Worm (Caenorhabditis elegans) whole organism, L1 larva: ENCODE results near the gene ora-1.
A peak's percentile ranks its signal among the peaks of the same experiment; 100 is the strongest.

Experiments
- C16A3.4 ChIP-seq: fragments of 150-350 bp; optimal IDR thresholded peaks from 2 replicates; lab custom pipeline; 2014; ENCODE audit warnings: missing biosample characterization, missing genetic modification characterization
- Y116A8C.19 ChIP-seq: sonication (generic microtip); optimal IDR thresholded peaks from 2 replicates; lab custom pipeline; 2016; ENCODE audit warnings: missing compliant biosample characterization, missing genetic modification characterization, borderline replicate concordance
- aha-1 ChIP-seq: fragments of 150-350 bp; optimal IDR thresholded peaks from 2 replicates; lab custom pipeline; 2014; ENCODE audit warnings: missing biosample characterization, missing genetic modification characterization
- aly-2 ChIP-seq: fragments of 150-350 bp; optimal IDR thresholded peaks from 2 replicates; lab custom pipeline; 2014; ENCODE audit warnings: missing biosample characterization, missing genetic modification characterization
- ama-1 ChIP-seq: fragments of 150-350 bp; optimal IDR thresholded peaks from 2 replicates; lab custom pipeline; 2014
- blmp-1 ChIP-seq: fragments of 150-350 bp; optimal IDR thresholded peaks from 2 replicates; lab custom pipeline; 2014; ENCODE audit warnings: missing biosample characterization, missing genetic modification characterization
- ceh-82 ChIP-seq, 3 experiments: fragments of 150-350 bp in 1 of 3; sonication (generic microtip) in 2 of 3; optimal IDR thresholded peaks; 2 replicates each; lab custom pipeline; 2014 to 2017; ENCODE audit warnings: missing biosample characterization in 3 of 3, missing genetic modification characterization in 3 of 3
- dpl-1 ChIP-seq, 3 experiments: fragments of 150-350 bp in 2 of 3; sonication (generic microtip) in 1 of 3; optimal IDR thresholded peaks; 2 replicates each; lab custom pipeline; 2014 to 2017; ENCODE audit warnings: missing biosample characterization in 3 of 3, missing genetic modification characterization in 3 of 3, missing genetic modification reagents in 3 of 3
- efl-1 ChIP-seq, 4 experiments: fragments of 150-350 bp; optimal IDR thresholded peaks in 3 of 4; peaks in 1 of 4; 1 replicate in 1 of 4; 2 replicates in 3 of 4; lab custom pipeline; 2014; ENCODE audit warnings: missing biosample characterization in 2 of 4, missing genetic modification characterization in 2 of 4, missing genetic modification reagents in 2 of 4
- elt-2 ChIP-seq: sonication (generic microtip); optimal IDR thresholded peaks from 2 replicates; lab custom pipeline; 2016; ENCODE audit warnings: missing genetic modification characterization, mild to moderate bottlenecking, inconsistent platforms, missing compliant biosample characterization, missing genetic modification reagents
- elt-3 ChIP-seq, 6 experiments: fragments of 150-350 bp in 1 of 6; sonication (generic microtip); optimal IDR thresholded peaks; 2 replicates each; lab custom pipeline; 2017 to 2018; ENCODE audit warnings: missing biosample characterization in 6 of 6, missing genetic modification characterization in 6 of 6, inconsistent platforms in 1 of 6
- fkh-4 ChIP-seq: sonication (generic microtip); optimal IDR thresholded peaks from 2 replicates; lab custom pipeline; 2016; ENCODE audit warnings: missing compliant biosample characterization, missing genetic modification characterization, borderline replicate concordance
- fkh-8 ChIP-seq: sonication (generic microtip); optimal IDR thresholded peaks from 2 replicates; lab custom pipeline; 2016; ENCODE audit warnings: mild to moderate bottlenecking, missing genetic modification characterization, missing compliant biosample characterization
- grh-1 ChIP-seq: fragments of 200-800 bp; sonication (Bioruptor generic); IDR thresholded peaks from 2 replicates; pipeline ENCODE4 v1.3.6; 2022; ENCODE audit warnings: missing genetic modification reagents, missing genetic modification characterization, missing compliant biosample characterization
- irx-1 ChIP-seq: sonication (generic microtip); optimal IDR thresholded peaks from 2 replicates; lab custom pipeline; 2016; ENCODE audit warnings: missing genetic modification characterization, missing compliant biosample characterization
- jun-1 ChIP-seq: fragments of 150-350 bp; optimal IDR thresholded peaks from 2 replicates; lab custom pipeline; 2014; ENCODE audit warnings: missing biosample characterization, missing genetic modification reagents, missing genetic modification characterization
- lin-13 ChIP-seq: fragments of 150-350 bp; optimal IDR thresholded peaks from 2 replicates; lab custom pipeline; 2014; ENCODE audit warnings: missing biosample characterization, missing genetic modification reagents, missing genetic modification characterization
- lin-14 ChIP-seq: fragments of 200-800 bp; sonication (Bioruptor generic); optimal IDR thresholded peaks from 2 replicates; lab custom pipeline; 2018; ENCODE audit warnings: mild to moderate bottlenecking, missing genetic modification characterization, moderate library complexity, missing compliant biosample characterization
- lin-35 ChIP-seq, 2 experiments: fragments of 150-350 bp; optimal IDR thresholded peaks; 2 replicates each; lab custom pipeline; 2014; ENCODE audit warnings: missing biosample characterization in 2 of 2, missing genetic modification characterization in 2 of 2, missing genetic modification reagents in 2 of 2
- lir-3 ChIP-seq: sonication (generic microtip); optimal IDR thresholded peaks from 2 replicates; lab custom pipeline; 2016; ENCODE audit warnings: mild to moderate bottlenecking, missing genetic modification characterization, moderate library complexity, missing compliant biosample characterization; ENCODE audit not compliant: poor library complexity
- lsy-2 ChIP-seq, 2 experiments: fragments of 150-350 bp; optimal IDR thresholded peaks; 2 replicates each; lab custom pipeline; 2014; ENCODE audit warnings: missing biosample characterization in 2 of 2, missing genetic modification characterization in 2 of 2
- mdl-1 ChIP-seq, 2 experiments: fragments of 150-350 bp; optimal IDR thresholded peaks; 2 replicates each; lab custom pipeline; 2014 to 2017; ENCODE audit warnings: missing biosample characterization in 2 of 2, missing genetic modification characterization in 2 of 2, inconsistent platforms in 1 of 2
- mef-2 ChIP-seq: fragments of 150-350 bp; optimal IDR thresholded peaks from 2 replicates; lab custom pipeline; 2014; ENCODE audit warnings: missing biosample characterization, missing genetic modification characterization
- mep-1 ChIP-seq: fragments of 150-350 bp; optimal IDR thresholded peaks from 2 replicates; lab custom pipeline; 2014; ENCODE audit warnings: missing biosample characterization, missing genetic modification characterization
- nhr-19 ChIP-seq: fragments of 200-800 bp; sonication (Bioruptor generic); conservative IDR thresholded peaks from 2 replicates; pipeline ENCODE4 v1.3.6; 2022; ENCODE audit warnings: missing genetic modification characterization, missing compliant biosample characterization
- nhr-20 ChIP-seq: sonication (generic microtip); optimal IDR thresholded peaks from 2 replicates; lab custom pipeline; 2016; ENCODE audit warnings: mild to moderate bottlenecking, missing genetic modification characterization, missing compliant biosample characterization
- nhr-47 ChIP-seq: sonication (generic microtip); optimal IDR thresholded peaks from 2 replicates; lab custom pipeline; 2016; ENCODE audit warnings: mild to moderate bottlenecking, missing genetic modification characterization, moderate library complexity, missing compliant biosample characterization
- nhr-71 ChIP-seq: sonication (generic microtip); optimal IDR thresholded peaks from 2 replicates; lab custom pipeline; 2016; ENCODE audit warnings: mild to moderate bottlenecking, missing genetic modification characterization, moderate library complexity, missing compliant biosample characterization
- nhr-77 ChIP-seq: fragments of 150-350 bp; optimal IDR thresholded peaks from 2 replicates; lab custom pipeline; 2014; ENCODE audit warnings: missing biosample characterization, missing genetic modification characterization
- nhr-85 ChIP-seq: sonication (generic microtip); peaks from one replicate; lab custom pipeline; 2016; ENCODE audit warnings: missing genetic modification characterization, inconsistent platforms, missing compliant biosample characterization
- nhr-90 ChIP-seq: sonication (generic microtip); optimal IDR thresholded peaks from 2 replicates; lab custom pipeline; 2016; ENCODE audit warnings: mild to moderate bottlenecking, missing genetic modification characterization, missing compliant biosample characterization; ENCODE audit not compliant: poor library complexity
- pag-3 ChIP-seq: sonication (generic microtip); optimal IDR thresholded peaks from 2 replicates; lab custom pipeline; 2017; ENCODE audit warnings: missing genetic modification characterization, mild to moderate bottlenecking, missing compliant biosample characterization, antibody characterized with exemption, borderline replicate concordance; ENCODE audit not compliant: insufficient read depth
- pqm-1 ChIP-seq: sonication (generic microtip); optimal IDR thresholded peaks from 3 replicates; lab custom pipeline; 2017; ENCODE audit warnings: missing biosample characterization, missing genetic modification characterization
- skn-1 ChIP-seq: fragments of 150-350 bp; optimal IDR thresholded peaks from 2 replicates; lab custom pipeline; 2014; ENCODE audit warnings: missing biosample characterization, missing genetic modification characterization
- snu-23 ChIP-seq: sonication (generic microtip); optimal IDR thresholded peaks from 2 replicates; lab custom pipeline; 2016; ENCODE audit warnings: missing genetic modification characterization, missing compliant biosample characterization
- sox-4 ChIP-seq: sonication (generic microtip); optimal IDR thresholded peaks from 2 replicates; lab custom pipeline; 2016; ENCODE audit warnings: missing genetic modification characterization, missing compliant biosample characterization
- swsn-7 ChIP-seq: sonication (generic microtip); optimal IDR thresholded peaks from 2 replicates; lab custom pipeline; 2016; ENCODE audit warnings: missing genetic modification characterization, missing compliant biosample characterization
- tbx-2 ChIP-seq: sonication (generic microtip); optimal IDR thresholded peaks from 2 replicates; lab custom pipeline; 2016; ENCODE audit warnings: missing genetic modification characterization, missing compliant biosample characterization
- unc-130 ChIP-seq: fragments of 150-350 bp; optimal IDR thresholded peaks from 2 replicates; lab custom pipeline; 2017; ENCODE audit warnings: missing biosample characterization, missing genetic modification characterization, inconsistent platforms
- xbp-1 ChIP-seq: sonication (generic microtip); optimal IDR thresholded peaks from 2 replicates; lab custom pipeline; 2016; ENCODE audit warnings: missing genetic modification characterization, missing compliant biosample characterization
- ztf-11 ChIP-seq, 2 experiments: sonication (generic microtip); optimal IDR thresholded peaks; 2 replicates each; lab custom pipeline; 2016 to 2017; ENCODE audit warnings: missing genetic modification characterization in 2 of 2, missing biosample characterization in 1 of 2, missing compliant biosample characterization in 1 of 2
- ztf-4 ChIP-seq: fragments of 150-350 bp; optimal IDR thresholded peaks from 2 replicates; lab custom pipeline; 2014; ENCODE audit warnings: missing biosample characterization, missing genetic modification characterization

The ora-1 gene

ce11 chrIV:8028372-8028771, 50.7 kb downstream of the ora-1 start:
- TF ChIP-seq snu-23 (peak; percentile 89), nhr-90 (tag; lab: Kevin White, UChicago) (peak; percentile 95), fkh-8 (no peak), lin-14 (GFP tag; lab: Kevin White, UChicago) (peak; percentile 95), Y116A8C.19 (tag; lab: Kevin White, UChicago) (no peak), unc-130 (peak; percentile 76), lin-13 (GFP tag; lab: Kevin White, UChicago) (peak; percentile 43), elt-2 (peak; percentile 83), irx-1 (tag; lab: Kevin White, UChicago) (peak; percentile 56), mef-2 (tag; lab: Kevin White, UChicago) (no peak), efl-1 (optimal IDR thresholded peaks at IDR 0.05; lab: Kevin White, UChicago) (peak; percentile 5 to 22), efl-1 (GFP tag; optimal IDR thresholded peaks at IDR 0.05 in 1 of 2; lab: Kevin White, UChicago) (peak; percentile 2 to 90), sox-4 (no peak), aha-1 (tag; lab: Kevin White, UChicago) (no peak), nhr-85 (tag; lab: Kevin White, UChicago) (peak; percentile 99), swsn-7 (tag; lab: Kevin White, UChicago) (peak; percentile 28), skn-1 (tag; lab: Kevin White, UChicago) (no peak), nhr-47 (tag; lab: Kevin White, UChicago) (peak; percentile 78), lin-35 (GFP tag; optimal IDR thresholded peaks at IDR 0.05; lab: Kevin White, UChicago) (peak in 1 of 2 experiments; percentile 86), tbx-2 (tag; lab: Kevin White, UChicago) (peak; percentile 83), mep-1 (tag; lab: Kevin White, UChicago) (peak; percentile 78), C16A3.4 (tag; lab: Kevin White, UChicago) (peak; percentile 64), jun-1 (peak; percentile 20), xbp-1 (tag; lab: Kevin White, UChicago) (peak; percentile 38), ztf-4 (tag; lab: Kevin White, UChicago) (peak; percentile 9), lir-3 (tag; lab: Kevin White, UChicago) (peak; percentile 32), pag-3 (tag; lab: Kevin White, UChicago) (peak; percentile 58), ama-1 (lab: Kevin White, UChicago) (no peak), fkh-4 (tag; lab: Kevin White, UChicago) (no peak), aly-2 (tag; lab: Kevin White, UChicago) (no peak), lsy-2 (tag; optimal IDR thresholded peaks at IDR 0.05; lab: Kevin White, UChicago) (peak; percentile 57), nhr-20 (tag; lab: Kevin White, UChicago) (peak; percentile 99), blmp-1 (peak; percentile 93), grh-1 (GFP tag; lab: Robert Waterston, UW) (peak; percentile 80), pqm-1 (tag; lab: Kevin White, UChicago) (peak; percentile 66), elt-3 (tag; optimal IDR thresholded peaks at IDR 0.05; lab: Kevin White, UChicago) (peak in 5 of 6 experiments; percentile 90 to 99 (median 91)), mdl-1 (tag; optimal IDR thresholded peaks at IDR 0.05; lab: Kevin White, UChicago) (peak in 1 of 2 experiments; percentile 98), ztf-11 (tag; optimal IDR thresholded peaks at IDR 0.05; lab: Kevin White, UChicago) (no peak), nhr-77 (tag; lab: Kevin White, UChicago) (no peak), nhr-19 (GFP tag; lab: Robert Waterston, UW) (peak; percentile 87), ceh-82 (tag; optimal IDR thresholded peaks at IDR 0.05; lab: Kevin White, UChicago) (peak in 1 of 3 experiments; percentile 1), nhr-71 (tag; lab: Kevin White, UChicago) (peak; percentile 97), dpl-1 (GFP tag; optimal IDR thresholded peaks at IDR 0.05; lab: Kevin White, UChicago) (peak; percentile 53 to 58 (median 56))
